Worm (Caenorhabditis elegans): ENCODE measurements around the gene sra-36.

ce11 chrII:4537141-4537540, 3.4 kb downstream of the sra-36 start, which contains the start of gene sra-33:
- TF ChIP-seq mep-1 (tag; optimal IDR thresholded peaks at IDR 0.05) (no peak), snpc-4 (tag; optimal IDR thresholded peaks at IDR 0.05) (no peak), ces-1 (GFP tag; optimal IDR thresholded peaks at IDR 0.05) (no peak), unc-62 (GFP tag; optimal IDR thresholded peaks at IDR 0.05) (no peak), pha-4 (tag; optimal IDR thresholded peaks at IDR 0.05) (no peak), lin-13 (tag; optimal IDR thresholded peaks at IDR 0.05) (no peak), mls-2 (tag; optimal IDR thresholded peaks at IDR 0.05) (no peak)

All from whole organism, mixed stage, embryonic.